Worm (Caenorhabditis elegans): ENCODE results near the gene fkh-2.

DNA sequence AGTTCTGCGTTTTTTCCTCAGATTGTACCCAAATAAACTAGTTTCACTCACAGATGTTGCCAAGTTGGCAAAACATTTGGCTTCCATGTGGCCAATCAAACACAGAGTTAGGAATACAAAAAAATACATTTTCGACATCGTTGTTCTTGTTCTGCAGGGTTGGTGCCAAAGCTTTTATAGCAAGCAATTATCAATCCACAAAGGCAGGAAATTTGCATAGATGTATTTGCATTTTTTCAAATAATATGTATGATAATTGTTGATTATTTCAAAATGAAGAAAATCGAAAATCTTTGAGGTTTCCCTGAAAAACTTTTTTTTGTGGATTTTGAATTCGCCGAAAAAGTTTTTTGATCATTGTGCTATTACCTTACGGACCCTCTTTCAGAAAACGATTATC is 20.3 kb upstream of the fkh-2 start, which contains the start of gene T14G12.11:
- TF ChIP-seq ceh-20 (GFP tag; IDR thresholded peaks at IDR 0.05), result no peak
- no peak for TF ChIP-seq unc-39 (tag; optimal IDR thresholded peaks at IDR 0.05)
- no peak for TF ChIP-seq fos-1 (tag; optimal IDR thresholded peaks at IDR 0.05)
- no peak for TF ChIP-seq daf-16 (GFP tag; optimal IDR thresholded peaks at IDR 0.05)
- no peak for TF ChIP-seq daf-16 (tag; optimal IDR thresholded peaks at IDR 0.05)
- TF ChIP-seq ZK546.5 (tag; optimal IDR thresholded peaks at IDR 0.05), result no peak
- no peak for TF ChIP-seq snpc-4 (tag; optimal IDR thresholded peaks at IDR 0.05)
